Fruit fly (Drosophila melanogaster) whole organism, embryonic: ENCODE measurements around the gene CG18180.

Experiments
- CG10979 ChIP-seq: fragments of 200-800 bp; sonication (Bioruptor generic); optimal IDR thresholded peaks from 2 replicates; lab custom pipeline; 2018; ENCODE audit warnings: missing biosample characterization, mild to moderate bottlenecking, missing genetic modification characterization, moderate library complexity
- CG12942 ChIP-seq: fragments of 200-800 bp; sonication (Bioruptor generic); optimal IDR thresholded peaks from 3 replicates; lab custom pipeline; 2016; ENCODE audit warnings: missing biosample characterization, missing genetic modification characterization
- CG13123 ChIP-seq: fragments of 200-800 bp; sonication (Bioruptor generic); optimal IDR thresholded peaks from 2 replicates; lab custom pipeline; 2016; ENCODE audit warnings: missing biosample characterization, missing genetic modification characterization
- CG15269 ChIP-seq: fragments of 200-800 bp; sonication (Bioruptor generic); optimal IDR thresholded peaks from 2 replicates; lab custom pipeline; 2018; ENCODE audit warnings: missing biosample characterization, mild to moderate bottlenecking, missing genetic modification characterization, moderate library complexity
- CG15514 ChIP-seq: fragments of 200-800 bp; sonication (Bioruptor generic); optimal IDR thresholded peaks from 3 replicates; lab custom pipeline; 2017; ENCODE audit warnings: missing biosample characterization, missing genetic modification characterization, mild to moderate bottlenecking, moderate library complexity, missing genetic modification reagents
- CG16863 ChIP-seq: fragments of 200-800 bp; sonication (Bioruptor generic); optimal IDR thresholded peaks from 3 replicates; lab custom pipeline; 2016; ENCODE audit warnings: missing biosample characterization, missing genetic modification characterization
- CG17328 ChIP-seq: fragments of 200-800 bp; sonication (Bioruptor generic); IDR thresholded peaks from 2 replicates; pipeline ENCODE4 v1.3.6; 2022; ENCODE audit warnings: missing biosample characterization, missing genetic modification characterization
- CG17361 ChIP-seq: fragments of 200-800 bp; sonication (Bioruptor generic); IDR thresholded peaks from 3 replicates; pipeline ENCODE4 v1.3.6; 2022; ENCODE audit warnings: missing biosample characterization, missing genetic modification characterization
- CG18619 ChIP-seq: fragments of 200-800 bp; sonication (Bioruptor generic); optimal IDR thresholded peaks from 3 replicates; lab custom pipeline; 2017; ENCODE audit warnings: missing biosample characterization, mild to moderate bottlenecking, missing genetic modification characterization
- CG2129 ChIP-seq: fragments of 200-800 bp; sonication (Bioruptor generic); IDR thresholded peaks from 2 replicates; pipeline ENCODE4 v1.3.6; 2022; ENCODE audit warnings: missing biosample characterization, missing genetic modification characterization; ENCODE audit not compliant: partially characterized antibody
- CG2678 ChIP-seq: fragments of 200-800 bp; sonication (Bioruptor generic); optimal IDR thresholded peaks from 3 replicates; lab custom pipeline; 2019; ENCODE audit warnings: missing biosample characterization, mild to moderate bottlenecking, missing genetic modification characterization, moderate library complexity
- CG30431 ChIP-seq: fragments of 200-800 bp; sonication (Bioruptor generic); optimal IDR thresholded peaks from 2 replicates; lab custom pipeline; 2017; ENCODE audit warnings: missing biosample characterization, missing genetic modification characterization
- CG34376 ChIP-seq: fragments of 200-800 bp; sonication (Bioruptor generic); optimal IDR thresholded peaks from 2 replicates; lab custom pipeline; 2018; ENCODE audit warnings: missing biosample characterization, mild to moderate bottlenecking, missing genetic modification characterization
- CG4328 ChIP-seq: fragments of 200-800 bp; sonication (Bioruptor generic); optimal IDR thresholded peaks from 3 replicates; lab custom pipeline; 2017; ENCODE audit warnings: missing biosample characterization, missing genetic modification reagents, missing genetic modification characterization
- CG6765 ChIP-seq: fragments of 200-800 bp; sonication (Bioruptor generic); optimal IDR thresholded peaks from 3 replicates; lab custom pipeline; 2017; ENCODE audit warnings: missing biosample characterization, mild to moderate bottlenecking, missing genetic modification characterization
- CG8089 ChIP-seq: fragments of 200-800 bp; sonication (Bioruptor generic); optimal IDR thresholded peaks from 3 replicates; lab custom pipeline; 2016; ENCODE audit warnings: missing biosample characterization, missing genetic modification characterization
- ERR ChIP-seq: fragments of 200-800 bp; sonication (Bioruptor generic); optimal IDR thresholded peaks from 2 replicates; lab custom pipeline; 2016; ENCODE audit warnings: missing biosample characterization, missing genetic modification characterization
- Ets65A ChIP-seq: fragments of 200-800 bp; sonication (Bioruptor generic); peaks from one replicate; lab custom pipeline; 2016; ENCODE audit warnings: missing biosample characterization, missing genetic modification characterization
- Gug ChIP-seq: fragments of 200-800 bp; sonication (Bioruptor generic); IDR thresholded peaks from 4 replicates; pipeline ENCODE4 v1.3.6; 2022; ENCODE audit warnings: missing biosample characterization, missing genetic modification characterization
- MESR4 ChIP-seq: fragments of 200-800 bp; sonication (Bioruptor generic); optimal IDR thresholded peaks from 2 replicates; lab custom pipeline; 2018; ENCODE audit warnings: missing biosample characterization, mild to moderate bottlenecking, missing genetic modification characterization, moderate library complexity
- Nf-YA ChIP-seq: fragments of 200-800 bp; sonication (Bioruptor generic); IDR thresholded peaks from 2 replicates; pipeline ENCODE4 v1.3.6; 2022; ENCODE audit warnings: missing biosample characterization, missing genetic modification characterization
- Nf-YC ChIP-seq: fragments of 200-800 bp; optimal IDR thresholded peaks from 3 replicates; lab custom pipeline; 2019; ENCODE audit warnings: missing biosample characterization, mild to moderate bottlenecking, missing genetic modification characterization, moderate library complexity
- Six4 ChIP-seq: fragments of 200-800 bp; sonication (Bioruptor generic); optimal IDR thresholded peaks from 2 replicates; lab custom pipeline; 2016; ENCODE audit warnings: missing biosample characterization, missing genetic modification characterization
- Sry-δ ChIP-seq: fragments of 200-800 bp; sonication (Bioruptor generic); optimal IDR thresholded peaks from 2 replicates; lab custom pipeline; 2016; ENCODE audit warnings: missing biosample characterization, missing genetic modification characterization
- ara ChIP-seq: fragments of 200-800 bp; sonication (Bioruptor generic); IDR thresholded peaks from 2 replicates; pipeline ENCODE4 v1.3.6; 2022; ENCODE audit warnings: missing biosample characterization, missing genetic modification characterization
- ato ChIP-seq: fragments of 200-800 bp; sonication (Bioruptor generic); IDR thresholded peaks from 2 replicates; pipeline ENCODE4 v1.3.6; 2022; ENCODE audit warnings: missing biosample characterization, missing genetic modification characterization; ENCODE audit not compliant: partially characterized antibody
- cad ChIP-seq: fragments of >200 bp; optimal IDR thresholded peaks from 2 replicates; lab custom pipeline; 2017; ENCODE audit warnings: missing biosample characterization, missing genetic modification characterization
- caup ChIP-seq: fragments of 200-800 bp; sonication (Bioruptor generic); optimal IDR thresholded peaks from 3 replicates; lab custom pipeline; 2017; ENCODE audit warnings: missing biosample characterization, mild to moderate bottlenecking, missing genetic modification characterization, moderate library complexity; ENCODE audit not compliant: severe bottlenecking
- crc ChIP-seq: fragments of 200-800 bp; sonication (Bioruptor generic); optimal IDR thresholded peaks from 2 replicates; lab custom pipeline; 2016; ENCODE audit warnings: missing biosample characterization, missing genetic modification characterization
- crol ChIP-seq: fragments of 200-800 bp; sonication (Bioruptor generic); IDR thresholded peaks from 2 replicates; pipeline ENCODE4 v1.3.6; 2022; ENCODE audit warnings: missing biosample characterization, missing genetic modification characterization
- crp ChIP-seq, 2 experiments: fragments of 200-800 bp; sonication (Bioruptor generic); optimal IDR thresholded peaks; 2 replicates in 1 of 2; 3 replicates in 1 of 2; lab custom pipeline; 2017; ENCODE audit warnings: missing biosample characterization in 2 of 2, missing genetic modification characterization in 2 of 2, mild to moderate bottlenecking in 1 of 2, moderate library complexity in 1 of 2
- da ChIP-seq: fragments of 200-800 bp; sonication (Bioruptor generic); optimal IDR thresholded peaks from 2 replicates; lab custom pipeline; 2016; ENCODE audit warnings: missing biosample characterization, missing genetic modification characterization
- esg ChIP-seq: fragments of 200-800 bp; sonication (Bioruptor generic); conservative IDR thresholded peaks from 2 replicates; pipeline ENCODE4 v1.3.6; 2022; ENCODE audit warnings: missing biosample characterization, missing genetic modification characterization
- ewg ChIP-seq: fragments of 200-800 bp; sonication (Bioruptor generic); optimal IDR thresholded peaks from 3 replicates; lab custom pipeline; 2017; ENCODE audit warnings: mild to moderate bottlenecking, missing biosample characterization, missing genetic modification reagents, missing genetic modification characterization
- fd96Cb ChIP-seq: fragments of 200-800 bp; sonication (Bioruptor generic); optimal IDR thresholded peaks from 2 replicates; lab custom pipeline; 2018; ENCODE audit warnings: missing biosample characterization, mild to moderate bottlenecking, missing genetic modification characterization, moderate library complexity
- gro ChIP-seq: fragments of 200-800 bp; sonication (Bioruptor generic); optimal IDR thresholded peaks from 2 replicates; lab custom pipeline; 2016; ENCODE audit warnings: missing biosample characterization, missing genetic modification characterization
- her ChIP-seq: fragments of 200-800 bp; sonication (Bioruptor generic); optimal IDR thresholded peaks from 2 replicates; lab custom pipeline; 2016; ENCODE audit warnings: missing biosample characterization, missing genetic modification characterization
- hth ChIP-seq: fragments of >200 bp; optimal IDR thresholded peaks from 2 replicates; lab custom pipeline; 2017; ENCODE audit warnings: inconsistent platforms
- insv ChIP-seq, 2 experiments: fragments of 200-800 bp; sonication (Bioruptor generic); optimal IDR thresholded peaks; 3 replicates each; lab custom pipeline; 2016 to 2018; ENCODE audit warnings: missing biosample characterization in 2 of 2, missing genetic modification characterization in 2 of 2
- kay ChIP-seq: fragments of 200-800 bp; sonication (Bioruptor generic); optimal IDR thresholded peaks from 2 replicates; lab custom pipeline; 2016; ENCODE audit warnings: missing biosample characterization, missing genetic modification characterization
- klu ChIP-seq: fragments of 200-800 bp; sonication (Bioruptor generic); IDR thresholded peaks from 2 replicates; pipeline ENCODE4 v1.3.6; 2022; ENCODE audit warnings: missing biosample characterization, missing genetic modification characterization
- nmo ChIP-seq: fragments of 200-800 bp; sonication (Bioruptor generic); optimal IDR thresholded peaks from 2 replicates; lab custom pipeline; 2018; ENCODE audit warnings: missing biosample characterization, mild to moderate bottlenecking, missing genetic modification characterization, moderate library complexity
- odd ChIP-seq: fragments of 200-800 bp; sonication (Bioruptor generic); optimal IDR thresholded peaks from 2 replicates; lab custom pipeline; 2017; ENCODE audit warnings: missing biosample characterization, mild to moderate bottlenecking, missing genetic modification characterization
- peb ChIP-seq: fragments of 200-800 bp; sonication (Bioruptor generic); IDR thresholded peaks from 2 replicates; pipeline ENCODE4 v1.3.6; 2022; ENCODE audit warnings: missing biosample characterization, missing genetic modification characterization
- pum ChIP-seq: fragments of 200-800 bp; sonication (Bioruptor generic); optimal IDR thresholded peaks from 2 replicates; lab custom pipeline; 2016; ENCODE audit warnings: missing biosample characterization, missing genetic modification characterization
- run ChIP-seq: fragments of 200-800 bp; sonication (Bioruptor generic); optimal IDR thresholded peaks from 3 replicates; lab custom pipeline; 2018; ENCODE audit warnings: missing biosample characterization, mild to moderate bottlenecking, missing genetic modification characterization
- schlank ChIP-seq: fragments of 200-800 bp; sonication (Bioruptor generic); optimal IDR thresholded peaks from 2 replicates; lab custom pipeline; 2018; ENCODE audit warnings: missing biosample characterization, mild to moderate bottlenecking, missing genetic modification characterization
- tna ChIP-seq: fragments of 200-800 bp; sonication (Bioruptor generic); IDR thresholded peaks from 2 replicates; pipeline ENCODE4 v1.3.6; 2022; ENCODE audit warnings: missing biosample characterization, missing genetic modification characterization; ENCODE audit not compliant: partially characterized antibody
- trem ChIP-seq: fragments of 200-800 bp; optimal IDR thresholded peaks from 3 replicates; lab custom pipeline; 2019; ENCODE audit warnings: missing biosample characterization, mild to moderate bottlenecking, missing genetic modification characterization, moderate library complexity
- usp ChIP-seq: fragments of >200 bp; optimal IDR thresholded peaks from 2 replicates; lab custom pipeline; 2017; ENCODE audit warnings: missing biosample characterization, missing genetic modification characterization
- wor ChIP-seq: fragments of 200-800 bp; sonication (Bioruptor generic); IDR thresholded peaks from 2 replicates; pipeline ENCODE4 v1.3.6; 2022; ENCODE audit warnings: missing biosample characterization, missing genetic modification characterization

Gene CG18180

dm6 chr3L:9613960-9614588 is 26.7 kb upstream of the CG18180 start (continued):
- no peak for TF ChIP-seq MESR4 (GFP tag; lab: Kevin White, UChicago)
- no peak for TF ChIP-seq CG12942 (GFP tag; lab: Kevin White, UChicago)
- no peak for TF ChIP-seq schlank (tag; lab: Kevin White, UChicago)
- TF ChIP-seq CG15269 (tag; lab: Kevin White, UChicago) = no peak
- no peak for TF ChIP-seq CG6765 (GFP tag; lab: Kevin White, UChicago)
- TF ChIP-seq CG18619 (GFP tag; lab: Kevin White, UChicago) = no peak
- TF ChIP-seq CG17361 = no peak; the same call in 2 of the 3 replicates
- TF ChIP-seq hth (lab: Kevin White, UChicago) = no peak
- 0 out of 2 replicates have a peak, but pooled peaks have one; percentile 32 for TF ChIP-seq klu (GFP tag; lab: Robert Waterston, UW)
- TF ChIP-seq wor (GFP tag; lab: Robert Waterston, UW) = no peak
- no peak for TF ChIP-seq CG4328 (GFP tag; lab: Kevin White, UChicago)
- no peak for TF ChIP-seq peb (GFP tag; lab: Robert Waterston, UW)
- TF ChIP-seq CG8089 (GFP tag; lab: Kevin White, UChicago) = no peak
- peak; percentile 25 for TF ChIP-seq fd96Cb (tag; lab: Kevin White, UChicago)
- TF ChIP-seq tna (GFP tag; lab: Robert Waterston, UW) = no peak
- no peak for TF ChIP-seq kay (GFP tag; lab: Kevin White, UChicago)
- TF ChIP-seq Ets65A = peak; percentile 91
- TF ChIP-seq odd (GFP tag; lab: Kevin White, UChicago) = no peak
- no peak for TF ChIP-seq Six4 (GFP tag; lab: Kevin White, UChicago)
- TF ChIP-seq gro (GFP tag; lab: Kevin White, UChicago) = no peak
- TF ChIP-seq ara (GFP tag; lab: Robert Waterston, UW) = no peak
- TF ChIP-seq caup (GFP tag; lab: Kevin White, UChicago) = no peak
- no peak for TF ChIP-seq crp (GFP tag; optimal IDR thresholded peaks at IDR 0.05; lab: Kevin White, UChicago)
- TF ChIP-seq Nf-YC = no peak
- peak; percentile 14 for TF ChIP-seq nmo (GFP tag; lab: Kevin White, UChicago)
- TF ChIP-seq ewg (GFP tag; lab: Kevin White, UChicago) = no peak
- no peak for TF ChIP-seq CG30431
- no peak for TF ChIP-seq CG13123
- 0 out of 2 replicates have a peak, but pooled peaks have one; percentile 12 for TF ChIP-seq CG17328 (GFP tag; lab: Robert Waterston, UW)
- TF ChIP-seq trem = no peak
- no peak for TF ChIP-seq ato (GFP tag; lab: Robert Waterston, UW)
- TF ChIP-seq CG15514 (GFP tag; lab: Kevin White, UChicago) = peak; percentile 51
- TF ChIP-seq her (GFP tag; lab: Kevin White, UChicago) = no peak
- TF ChIP-seq CG10979 (tag; lab: Kevin White, UChicago) = peak; percentile 25
- peak; percentile 43 for TF ChIP-seq pum (GFP tag; lab: Kevin White, UChicago)
- no peak for TF ChIP-seq CG2678 (tag; lab: Kevin White, UChicago)
- no peak for TF ChIP-seq crc (GFP tag; lab: Kevin White, UChicago)
- no peak for TF ChIP-seq ERR (GFP tag; lab: Kevin White, UChicago)
- peak; percentile 71 for TF ChIP-seq Gug
- no peak for TF ChIP-seq insv (GFP tag; optimal IDR thresholded peaks at IDR 0.05; lab: Kevin White, UChicago)
- no peak for TF ChIP-seq CG16863 (GFP tag; lab: Kevin White, UChicago)
- TF ChIP-seq Sry-δ (GFP tag; lab: Kevin White, UChicago) = no peak
- TF ChIP-seq run = no peak
- no peak for TF ChIP-seq cad (GFP tag; lab: Kevin White, UChicago)
- no peak for TF ChIP-seq Nf-YA
- TF ChIP-seq da (GFP tag; lab: Kevin White, UChicago) = no peak
- TF ChIP-seq esg (GFP tag; lab: Robert Waterston, UW) = no peak
- TF ChIP-seq usp = no peak
- no peak for TF ChIP-seq crol
- TF ChIP-seq CG2129 (GFP tag; lab: Robert Waterston, UW) = no peak
- TF ChIP-seq CG34376 (GFP tag; lab: Kevin White, UChicago) = no peak
